Fruit fly (Drosophila melanogaster) S2 (cell line): ENCODE measurements around the gene CG15172.

Experiments
- CG8478 ChIP-seq: fragments of >200 bp; optimal IDR thresholded peaks from 2 replicates; lab custom pipeline; 2018
- CTCF ChIP-seq, 2 experiments: fragments of >200 bp; optimal IDR thresholded peaks; 2 replicates each; lab custom pipeline; 2018

DNA sequence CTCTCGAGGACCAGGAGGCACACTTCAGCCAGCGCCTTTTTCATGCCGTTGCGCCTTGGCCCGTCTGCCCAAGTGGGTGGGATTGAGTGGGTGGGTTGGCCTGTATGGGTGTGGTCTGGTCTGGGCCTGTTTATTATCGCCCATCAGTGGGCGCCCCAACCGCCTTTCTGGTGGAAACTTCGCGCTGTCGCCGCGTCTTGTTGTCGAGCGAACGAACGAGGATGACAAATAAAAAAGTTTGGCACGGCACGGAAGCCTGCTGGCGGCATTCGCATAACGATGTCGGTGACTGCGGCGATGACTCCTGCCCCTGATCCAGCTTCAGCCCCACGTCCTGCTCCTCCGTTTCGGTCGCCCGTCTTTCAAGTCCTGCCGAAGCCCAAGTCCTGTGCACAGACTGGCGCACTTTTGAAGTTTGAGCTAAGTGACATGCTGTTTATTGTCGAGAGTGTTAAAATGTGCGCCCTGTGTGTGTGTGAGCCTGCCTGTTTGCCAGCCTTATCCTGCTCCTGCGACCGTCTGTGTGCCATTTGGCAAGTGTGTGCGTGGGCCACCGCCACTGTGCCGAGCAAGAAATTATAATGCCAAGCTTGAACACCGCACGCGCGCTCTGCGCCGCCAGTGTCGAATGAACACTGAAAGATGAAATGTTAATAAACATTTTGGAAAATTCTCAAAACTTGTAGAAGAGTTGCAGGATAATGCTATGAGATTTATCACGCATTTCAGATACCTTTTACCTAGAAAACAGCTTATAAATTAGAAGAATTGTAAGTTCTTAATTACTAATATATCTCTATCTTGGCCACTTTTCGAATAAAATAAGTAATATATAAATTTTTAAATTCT, 8.0 kb upstream of the CG15172 start:
- no peak for TF ChIP-seq CG8478 (lab: Kevin White, UChicago)
- TF ChIP-seq CTCF (optimal IDR thresholded peaks at IDR 0.05; lab: Kevin White, UChicago): no peak
